Worm (Caenorhabditis elegans): ENCODE results near the gene ZK112.4.

The ZK112.4 gene

DNA sequence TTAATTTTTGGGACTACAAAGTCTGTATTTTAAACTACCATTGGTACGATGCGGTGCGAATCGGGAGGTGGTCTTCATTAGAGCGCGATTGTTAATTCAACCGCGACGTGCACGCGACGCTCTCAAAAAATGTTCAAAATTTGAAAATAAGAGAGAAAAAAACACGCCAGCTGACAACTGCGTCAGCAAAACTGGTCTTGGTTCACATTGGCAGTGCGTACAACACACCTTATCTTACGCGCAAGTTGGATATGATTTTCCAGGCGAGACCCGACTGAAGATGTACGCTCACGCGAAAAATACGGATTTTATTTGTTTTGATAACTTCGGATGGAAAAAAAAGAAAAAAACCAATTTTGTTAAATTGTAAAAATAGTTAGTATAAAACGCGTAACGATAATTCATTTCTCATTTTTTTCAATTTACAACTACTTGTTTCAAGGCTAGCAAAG lies 17.9 kb downstream of the ZK112.4 start, which contains the start of gene C03B8.3:
C03B8.3 (plus strand) TSS at position 402 of the 452 bp plus-strand sequence.
- TF ChIP-seq nhr-129 (tag; optimal IDR thresholded peaks at IDR 0.05) (no peak), lsy-2 (tag; optimal IDR thresholded peaks at IDR 0.05) (peak in 1 of 2 experiments; percentile 37), nhr-23 (tag; optimal IDR thresholded peaks at IDR 0.05) (no peak), nhr-21 (tag; optimal IDR thresholded peaks at IDR 0.05) (no peak), peb-1 (tag; optimal IDR thresholded peaks at IDR 0.05) (no peak), alr-1 (tag; optimal IDR thresholded peaks at IDR 0.05) (no peak), nhr-6 (tag; optimal IDR thresholded peaks at IDR 0.05) (no peak), mab-5 (tag; optimal IDR thresholded peaks at IDR 0.05) (no peak), sma-3 (GFP tag; optimal IDR thresholded peaks at IDR 0.05) (no peak), lin-13 (GFP tag; optimal IDR thresholded peaks at IDR 0.05) (peak; percentile 69), dmd-4 (tag; optimal IDR thresholded peaks at IDR 0.05) (no peak), ceh-82 (tag; optimal IDR thresholded peaks at IDR 0.05) (no peak), crh-2 (tag; optimal IDR thresholded peaks at IDR 0.05) (no peak), unc-55 (GFP tag; optimal IDR thresholded peaks at IDR 0.05) (peak; percentile 47), unc-39 (tag; optimal IDR thresholded peaks at IDR 0.05) (no peak), nhr-25 (tag; optimal IDR thresholded peaks at IDR 0.05) (no peak), ztf-4 (tag; optimal IDR thresholded peaks at IDR 0.05) (no peak), aly-2 (tag; optimal IDR thresholded peaks at IDR 0.05) (no peak)

DNA sequence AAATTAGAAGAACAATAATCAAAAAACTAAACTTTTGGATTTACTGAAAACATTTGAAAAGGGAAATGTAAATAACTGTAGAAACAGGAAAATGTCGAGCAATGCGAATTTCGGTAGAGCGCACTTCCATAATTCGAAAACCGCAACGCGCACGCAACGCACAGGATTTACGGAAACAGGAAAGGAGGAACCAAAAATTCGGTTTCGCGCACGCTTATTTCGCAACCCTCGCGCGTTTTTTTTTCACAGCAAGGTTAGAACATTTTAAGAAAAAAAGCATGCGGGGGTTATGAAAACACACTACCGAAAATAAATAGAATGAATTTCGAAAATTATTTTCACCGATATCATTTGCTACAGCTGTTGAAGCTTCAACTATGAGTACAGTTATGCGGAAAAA lies 18.3 kb downstream of the ZK112.4 start:
- no peak for TF ChIP-seq ama-1 (optimal IDR thresholded peaks at IDR 0.05)
- TF ChIP-seq ZK546.5 (tag; optimal IDR thresholded peaks at IDR 0.05), result no peak
- TF ChIP-seq unc-55 (GFP tag; optimal IDR thresholded peaks at IDR 0.05), result peak; percentile 14

DNA sequence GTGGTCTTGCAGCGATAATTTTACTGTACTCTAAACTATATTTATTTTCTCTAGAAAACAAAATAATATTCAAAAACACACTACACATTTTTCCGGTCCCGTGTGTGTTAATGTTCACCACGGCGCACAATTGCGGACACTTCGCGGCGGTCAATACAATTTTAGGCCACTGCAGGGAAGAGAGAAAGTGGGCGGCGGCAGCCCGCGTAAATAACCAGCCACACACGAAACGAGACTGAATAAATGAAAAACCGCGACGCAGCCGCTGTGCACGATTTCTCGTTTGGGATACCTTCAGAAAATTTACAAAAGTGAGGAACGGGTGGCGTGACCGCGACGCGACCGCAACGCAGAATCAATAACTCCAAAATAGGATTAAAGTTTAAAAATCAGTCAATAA lies 18.9 kb downstream of the ZK112.4 start:
- TF ChIP-seq unc-39 (tag; optimal IDR thresholded peaks at IDR 0.05), result no peak
- TF ChIP-seq nhr-11 (tag; optimal IDR thresholded peaks at IDR 0.05), result no peak
- TF ChIP-seq fos-1 (tag; optimal IDR thresholded peaks at IDR 0.05), result no peak
- TF ChIP-seq mdl-1 (tag; optimal IDR thresholded peaks at IDR 0.05), result no peak
- TF ChIP-seq lin-11 (tag; optimal IDR thresholded peaks at IDR 0.05), result peak; percentile 41
- peak; percentile 38 for TF ChIP-seq unc-55 (GFP tag; optimal IDR thresholded peaks at IDR 0.05)
- no peak for TF ChIP-seq egl-27 (tag; optimal IDR thresholded peaks at IDR 0.05)
- no peak for TF ChIP-seq nhr-21 (tag; optimal IDR thresholded peaks at IDR 0.05)
- TF ChIP-seq elt-3 (tag; optimal IDR thresholded peaks at IDR 0.05), result no peak
- TF ChIP-seq nhr-129 (tag; optimal IDR thresholded peaks at IDR 0.05), result peak; percentile 37
- TF ChIP-seq elt-1 (tag; optimal IDR thresholded peaks at IDR 0.05), result no peak
- peak; percentile 61 for TF ChIP-seq C34F6.9 (tag; optimal IDR thresholded peaks at IDR 0.05)
- TF ChIP-seq nhr-77 (tag; optimal IDR thresholded peaks at IDR 0.05), result no peak
- TF ChIP-seq crh-2 (tag; optimal IDR thresholded peaks at IDR 0.05), result peak; percentile 41
- no peak for TF ChIP-seq nhr-25 (tag; optimal IDR thresholded peaks at IDR 0.05)
- no peak for TF ChIP-seq ama-1 (optimal IDR thresholded peaks at IDR 0.05)
- TF ChIP-seq nhr-10 (tag; optimal IDR thresholded peaks at IDR 0.05), result peak; percentile 1
- TF ChIP-seq Y55F3AM.14 (GFP tag; optimal IDR thresholded peaks at IDR 0.05), result no peak
- TF ChIP-seq R02D3.7 (tag; optimal IDR thresholded peaks at IDR 0.05), result no peak
- no peak for TF ChIP-seq dmd-4 (tag; optimal IDR thresholded peaks at IDR 0.05)
- TF ChIP-seq nhr-12 (tag; optimal IDR thresholded peaks at IDR 0.05), result no peak
- TF ChIP-seq lin-13 (GFP tag; optimal IDR thresholded peaks at IDR 0.05), result peak; percentile 95
- TF ChIP-seq lsy-2 (tag; optimal IDR thresholded peaks at IDR 0.05), result peak in 1 of 2 experiments; percentile 63
- peak; percentile 36 for TF ChIP-seq F13H6.1 (tag; optimal IDR thresholded peaks at IDR 0.05)
- no peak for TF ChIP-seq ztf-4 (tag; optimal IDR thresholded peaks at IDR 0.05)
- no peak for TF ChIP-seq blmp-1 (tag; optimal IDR thresholded peaks at IDR 0.05; ENCODE audit: insufficient read depth)
- no peak for TF ChIP-seq ztf-1 (GFP tag; conservative IDR thresholded peaks at IDR 0.05)
- no peak for TF ChIP-seq mab-5 (tag; optimal IDR thresholded peaks at IDR 0.05)
- TF ChIP-seq unc-62 (GFP tag; optimal IDR thresholded peaks at IDR 0.05), result no peak
- TF ChIP-seq nhr-6 (tag; optimal IDR thresholded peaks at IDR 0.05), result no peak
- TF ChIP-seq mbf-1 (tag; optimal IDR thresholded peaks at IDR 0.05), result no peak

DNA sequence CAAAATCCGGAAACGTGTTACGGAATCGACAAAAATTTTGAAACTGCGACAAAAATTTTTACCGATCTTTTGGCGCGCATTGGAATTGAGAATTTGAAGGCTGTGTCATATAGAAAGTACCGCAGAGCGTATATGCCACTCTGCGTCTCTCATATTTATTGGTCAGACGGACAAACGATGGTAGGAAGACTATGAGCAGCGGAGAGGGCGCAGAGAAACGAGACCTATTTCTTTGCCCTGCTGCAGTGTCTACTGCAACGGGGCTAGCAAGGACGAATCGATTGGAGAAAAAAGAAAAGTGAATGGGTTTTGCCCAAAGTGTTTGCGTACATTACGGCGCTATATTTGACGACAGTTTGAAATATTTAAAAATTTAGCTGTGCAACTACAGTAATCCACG lies 19.7 kb downstream of the ZK112.4 start:
- TF ChIP-seq gmeb-1 (tag; optimal IDR thresholded peaks at IDR 0.05), result peak; percentile 76
- TF ChIP-seq ztf-1 (GFP tag; conservative IDR thresholded peaks at IDR 0.05), result no peak
- no peak for TF ChIP-seq ceh-16 (tag; optimal IDR thresholded peaks at IDR 0.05)
- TF ChIP-seq elt-3 (tag; optimal IDR thresholded peaks at IDR 0.05), result no peak
- TF ChIP-seq mdl-1 (tag; optimal IDR thresholded peaks at IDR 0.05), result no peak
- no peak for TF ChIP-seq unc-39 (tag; optimal IDR thresholded peaks at IDR 0.05)
- TF ChIP-seq unc-62 (GFP tag; optimal IDR thresholded peaks at IDR 0.05), result no peak
- TF ChIP-seq sma-3 (GFP tag; optimal IDR thresholded peaks at IDR 0.05), result peak; percentile 55
- peak; percentile 64 for TF ChIP-seq ztf-4 (tag; optimal IDR thresholded peaks at IDR 0.05)
- TF ChIP-seq ztf-11 (tag; optimal IDR thresholded peaks at IDR 0.05), result no peak
- TF ChIP-seq peb-1 (tag; optimal IDR thresholded peaks at IDR 0.05), result no peak
- TF ChIP-seq mab-5 (tag; optimal IDR thresholded peaks at IDR 0.05), result peak; percentile 46
- peak; percentile 83 for TF ChIP-seq crh-2 (tag; optimal IDR thresholded peaks at IDR 0.05)
- TF ChIP-seq lin-11 (tag; optimal IDR thresholded peaks at IDR 0.05), result peak; percentile 72
- TF ChIP-seq nhr-12 (tag; optimal IDR thresholded peaks at IDR 0.05), result no peak
- TF ChIP-seq alr-1 (tag; optimal IDR thresholded peaks at IDR 0.05), result no peak
- TF ChIP-seq nhr-6 (tag; optimal IDR thresholded peaks at IDR 0.05), result peak; percentile 64
- peak; percentile 55 for TF ChIP-seq sma-9 (GFP tag; optimal IDR thresholded peaks at IDR 0.05)
- TF ChIP-seq sma-9 (tag; optimal IDR thresholded peaks at IDR 0.05), result no peak
- TF ChIP-seq skn-1 (tag; optimal IDR thresholded peaks at IDR 0.05), result no peak
- peak; percentile 25 for TF ChIP-seq ama-1 (optimal IDR thresholded peaks at IDR 0.05)
- TF ChIP-seq C34F6.9 (tag; optimal IDR thresholded peaks at IDR 0.05), result peak; percentile 92
- TF ChIP-seq lin-13 (GFP tag; optimal IDR thresholded peaks at IDR 0.05), result peak; percentile 98
- peak; percentile 58 for TF ChIP-seq blmp-1 (tag; optimal IDR thresholded peaks at IDR 0.05; ENCODE audit: insufficient read depth)
- no peak for TF ChIP-seq aly-2 (tag; optimal IDR thresholded peaks at IDR 0.05)
- peak; percentile 82 for TF ChIP-seq F13H6.1 (tag; optimal IDR thresholded peaks at IDR 0.05)
- peak; percentile 80 for TF ChIP-seq unc-55 (GFP tag; optimal IDR thresholded peaks at IDR 0.05)
- no peak for TF ChIP-seq Y55F3AM.14 (GFP tag; optimal IDR thresholded peaks at IDR 0.05)
- peak; percentile 52 for TF ChIP-seq nhr-21 (tag; optimal IDR thresholded peaks at IDR 0.05)
- peak; percentile 66 for TF ChIP-seq fos-1 (tag; optimal IDR thresholded peaks at IDR 0.05)

All from whole organism, L2 larva.